Worm (Caenorhabditis elegans): Measurements from ENCODE around the gene mdt-9.

Gene mdt-9

DNA sequence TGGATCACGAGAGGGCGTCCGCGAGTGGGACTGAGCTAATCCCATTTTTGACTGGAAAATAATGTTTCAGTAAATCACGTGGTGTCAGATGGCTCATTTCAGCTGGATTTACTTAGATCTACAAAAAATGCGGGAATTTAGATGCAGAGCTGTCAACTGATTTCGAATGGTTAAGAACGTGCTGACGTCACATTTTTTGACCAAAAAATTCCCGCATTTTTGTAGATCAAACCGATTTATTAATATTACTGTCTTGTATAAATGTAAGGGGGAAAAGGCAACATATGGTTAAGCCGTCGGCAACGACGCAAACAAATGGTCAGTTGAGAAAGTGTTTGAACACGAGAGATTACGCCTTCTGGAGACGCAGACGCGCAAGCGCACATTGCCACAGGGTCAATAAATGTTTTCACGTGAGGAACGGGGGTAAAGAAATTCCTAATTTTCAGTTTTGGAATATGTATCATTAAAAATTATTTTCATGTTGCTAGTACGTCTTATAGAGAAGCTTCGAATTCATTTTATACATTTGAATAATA is 26.7 kb downstream of the mdt-9 start, which contains the start of gene gcl-1:
Gene gcl-1, minus strand, starts transcription at position 51 of the 539 bp plus-strand sequence.
- peak; percentile 11 for TF ChIP-seq nfya-1 (tag; optimal IDR thresholded peaks at IDR 0.05)
- no peak for TF ChIP-seq K09A11.1 (tag; optimal IDR thresholded peaks at IDR 0.05; ENCODE audit: insufficient read depth)
- TF ChIP-seq rnt-1 (tag; optimal IDR thresholded peaks at IDR 0.05): no peak
- TF ChIP-seq syd-9 (tag; optimal IDR thresholded peaks at IDR 0.05): no peak
- no peak for TF ChIP-seq sox-2 (GFP tag; IDR thresholded peaks at IDR 0.05)
- peak; percentile 55 for TF ChIP-seq hlh-30 (tag; optimal IDR thresholded peaks at IDR 0.05; ENCODE audit: insufficient read depth)
- peak; percentile 13 for TF ChIP-seq hlh-8 (tag; optimal IDR thresholded peaks at IDR 0.05)
- no peak for TF ChIP-seq tbx-2 (tag; optimal IDR thresholded peaks at IDR 0.05)
- no peak for TF ChIP-seq sdc-2 (tag; optimal IDR thresholded peaks at IDR 0.05)

DNA sequence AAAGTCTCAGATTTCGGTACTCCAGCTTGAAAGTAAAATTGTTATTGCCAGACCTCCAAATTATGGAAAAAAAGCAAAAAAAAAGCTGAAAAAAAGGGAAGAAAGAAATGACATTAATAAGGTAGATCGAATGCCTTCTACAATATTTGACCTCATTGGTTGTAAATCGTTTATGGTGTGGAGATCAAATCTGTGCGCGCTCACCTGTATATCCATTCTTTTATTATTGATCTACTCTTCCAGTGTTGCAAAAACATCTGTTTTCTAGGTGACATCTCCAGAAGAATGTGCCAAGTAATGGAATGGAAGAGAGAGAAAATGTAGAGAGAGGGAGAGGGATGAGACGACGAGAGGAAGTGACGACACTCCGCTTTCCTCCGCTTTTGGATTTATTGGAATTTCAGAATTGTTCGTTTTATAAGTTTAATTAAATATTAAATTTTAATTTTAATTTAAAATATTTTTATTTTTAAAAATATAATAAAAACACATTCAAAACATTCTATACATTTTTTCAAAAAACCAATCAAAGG is 29.6 kb downstream of the mdt-9 start, which contains the start of the genes pik-1 and aptf-2:
Gene pik-1, plus strand, starts transcription at position 303 of the 533 bp plus-strand sequence.
Gene aptf-2, minus strand, starts transcription at position 313 of the 533 bp plus-strand sequence.
- no peak for TF ChIP-seq tbx-2 (tag; optimal IDR thresholded peaks at IDR 0.05)
- no peak for TF ChIP-seq pros-1 (tag; optimal IDR thresholded peaks at IDR 0.05)
- no peak for TF ChIP-seq ttx-3 (tag; optimal IDR thresholded peaks at IDR 0.05)
- no peak for TF ChIP-seq ceh-14 (tag; optimal IDR thresholded peaks at IDR 0.05)
- no peak for TF ChIP-seq nfya-1 (tag; optimal IDR thresholded peaks at IDR 0.05)
- TF ChIP-seq ceh-22 (tag; optimal IDR thresholded peaks at IDR 0.05): no peak
- no peak for TF ChIP-seq zip-5 (tag; optimal IDR thresholded peaks at IDR 0.05)
- TF ChIP-seq syd-9 (tag; optimal IDR thresholded peaks at IDR 0.05): no peak
- no peak for TF ChIP-seq ahr-1 (tag; optimal IDR thresholded peaks at IDR 0.05)
- TF ChIP-seq ceh-19 (GFP tag; optimal IDR thresholded peaks at IDR 0.05): no peak
- no peak for TF ChIP-seq Y22D7AL.16 (tag; optimal IDR thresholded peaks at IDR 0.05)
- TF ChIP-seq pax-1 (tag; optimal IDR thresholded peaks at IDR 0.05): no peak
- no peak for TF ChIP-seq pha-4 (tag; optimal IDR thresholded peaks at IDR 0.05)
- no peak for TF ChIP-seq elt-2 (tag; optimal IDR thresholded peaks at IDR 0.05)
- TF ChIP-seq ceh-31 (tag; optimal IDR thresholded peaks at IDR 0.05): no peak
- TF ChIP-seq ceh-34 (tag; optimal IDR thresholded peaks at IDR 0.05): no peak

DNA sequence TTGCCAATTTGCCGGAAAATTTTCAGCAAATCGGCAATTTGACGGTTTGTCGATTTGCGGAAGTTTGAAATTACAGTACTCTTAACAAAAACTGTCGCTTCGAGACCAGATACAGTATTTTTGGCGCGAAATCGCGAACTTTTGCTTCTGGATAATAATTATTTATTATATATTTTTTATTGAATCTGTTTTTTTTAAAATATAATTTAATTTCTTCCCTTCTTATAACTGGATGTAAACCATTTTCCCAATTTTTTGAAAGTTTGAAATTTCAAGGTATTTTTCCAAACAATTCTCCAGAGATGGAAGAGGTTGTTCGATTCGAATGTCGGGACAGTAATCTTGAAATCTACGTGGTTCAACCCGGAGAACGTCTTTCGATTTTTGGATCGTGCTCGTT is 36.0 kb downstream of the mdt-9 start, which contains the start of gene nol-9:
Gene nol-9, plus strand, starts transcription at position 301 of the 400 bp plus-strand sequence.
- TF ChIP-seq rnt-1 (tag; optimal IDR thresholded peaks at IDR 0.05) (no peak), nhr-11 (tag; optimal IDR thresholded peaks at IDR 0.05) (no peak), tbx-2 (tag; optimal IDR thresholded peaks at IDR 0.05) (no peak), nhr-232 (tag; optimal IDR thresholded peaks at IDR 0.05) (no peak), ceh-30 (tag; optimal IDR thresholded peaks at IDR 0.05) (no peak), eyg-1 (tag; optimal IDR thresholded peaks at IDR 0.05) (no peak), ttx-3 (tag; optimal IDR thresholded peaks at IDR 0.05) (no peak), ztf-16 (tag; optimal IDR thresholded peaks at IDR 0.05) (no peak), C38D4.7 (GFP tag; optimal IDR thresholded peaks at IDR 0.05) (no peak), ceh-9 (tag; optimal IDR thresholded peaks at IDR 0.05) (no peak), gmeb-2 (tag; optimal IDR thresholded peaks at IDR 0.05) (no peak), unc-86 (tag; optimal IDR thresholded peaks at IDR 0.05) (no peak), ceh-22 (tag; optimal IDR thresholded peaks at IDR 0.05) (no peak), hlh-15 (tag; optimal IDR thresholded peaks at IDR 0.05) (no peak), sox-4 (tag; optimal IDR thresholded peaks at IDR 0.05) (no peak), lim-6 (tag; optimal IDR thresholded peaks at IDR 0.05) (no peak)

DNA sequence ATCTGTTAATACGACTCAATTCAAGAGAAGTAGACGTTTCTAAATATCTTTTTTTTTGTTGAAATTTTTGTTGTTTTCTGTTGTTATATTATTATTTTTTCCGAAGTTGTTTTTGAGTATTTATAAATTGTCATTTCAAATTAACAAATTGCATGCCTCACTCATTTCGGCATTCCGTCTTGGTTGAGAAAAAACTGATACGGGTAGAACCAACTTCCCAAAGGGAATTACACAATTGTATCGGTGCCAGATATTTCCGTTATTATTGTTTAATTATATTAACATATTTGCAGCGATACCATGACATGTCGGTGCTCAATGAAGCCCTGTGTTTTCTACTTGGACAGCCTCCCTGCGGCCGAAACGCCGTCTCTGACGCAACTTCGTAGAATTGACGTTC is 43.1 kb downstream of the mdt-9 start, which contains the start of gene K09B11.4:
Gene K09B11.4, plus strand, starts transcription at position 301 of the 400 bp plus-strand sequence.
- TF ChIP-seq sox-4 (tag; optimal IDR thresholded peaks at IDR 0.05): no peak
- TF ChIP-seq Y22D7AL.16 (tag; optimal IDR thresholded peaks at IDR 0.05): no peak
- no peak for TF ChIP-seq unc-3 (GFP tag; conservative IDR thresholded peaks at IDR 0.05)
- no peak for TF ChIP-seq unc-3 (tag; optimal IDR thresholded peaks at IDR 0.05)
- TF ChIP-seq ceh-30 (tag; optimal IDR thresholded peaks at IDR 0.05): no peak
- TF ChIP-seq fkh-10 (GFP tag; optimal IDR thresholded peaks at IDR 0.05): no peak
- TF ChIP-seq ceh-2 (tag; optimal IDR thresholded peaks at IDR 0.05): no peak
- no peak for TF ChIP-seq pag-3 (tag; optimal IDR thresholded peaks at IDR 0.05; ENCODE audit: borderline replicate concordance)
- no peak for TF ChIP-seq tbx-2 (tag; optimal IDR thresholded peaks at IDR 0.05)
- TF ChIP-seq mec-3 (tag; optimal IDR thresholded peaks at IDR 0.05; ENCODE audit: borderline replicate concordance): no peak
- TF ChIP-seq npax-4 (tag; optimal IDR thresholded peaks at IDR 0.05): no peak
- TF ChIP-seq ahr-1 (tag; optimal IDR thresholded peaks at IDR 0.05): no peak
- TF ChIP-seq pha-2 (tag; optimal IDR thresholded peaks at IDR 0.05): no peak
- TF ChIP-seq gmeb-2 (tag; optimal IDR thresholded peaks at IDR 0.05): no peak
- no peak for TF ChIP-seq zip-5 (tag; optimal IDR thresholded peaks at IDR 0.05)
